Fruit fly (Drosophila melanogaster) whole organism, embryonic: ENCODE data around the gene CG17778.

Experiments used
- Abd-B ChIP-seq: fragments of 200-800 bp; sonication (Bioruptor generic); optimal IDR thresholded peaks from 2 replicates; lab custom pipeline; 2018; ENCODE audit warnings: missing biosample characterization, mild to moderate bottlenecking, missing genetic modification characterization, moderate library complexity
- CG10267 ChIP-seq: fragments of 200-800 bp; sonication (Bioruptor generic); optimal IDR thresholded peaks from 2 replicates; lab custom pipeline; 2018; ENCODE audit warnings: missing biosample characterization, mild to moderate bottlenecking, missing genetic modification characterization, moderate library complexity
- CG10654 ChIP-seq: fragments of 200-800 bp; sonication (Bioruptor generic); optimal IDR thresholded peaks from 2 replicates; lab custom pipeline; 2016; ENCODE audit warnings: missing biosample characterization, missing genetic modification characterization
- CG14965 ChIP-seq: fragments of 200-800 bp; sonication (Bioruptor generic); optimal IDR thresholded peaks from 2 replicates; lab custom pipeline; 2016; ENCODE audit warnings: missing biosample characterization, missing genetic modification characterization, borderline replicate concordance
- CG15073 ChIP-seq: fragments of 200-800 bp; sonication (Bioruptor generic); optimal IDR thresholded peaks from 2 replicates; lab custom pipeline; 2016; ENCODE audit warnings: missing biosample characterization, missing genetic modification characterization
- CG16779 ChIP-seq: fragments of 200-800 bp; sonication (Bioruptor generic); IDR thresholded peaks from 2 replicates; pipeline ENCODE4 v1.3.6; 2022; ENCODE audit warnings: missing biosample characterization, missing genetic modification characterization
- CG17802 ChIP-seq: fragments of 200-800 bp; sonication (Bioruptor generic); optimal IDR thresholded peaks from 2 replicates; lab custom pipeline; 2018; ENCODE audit warnings: missing biosample characterization, mild to moderate bottlenecking, missing genetic modification characterization, moderate library complexity
- CG32772 ChIP-seq: fragments of 200-800 bp; sonication (Bioruptor generic); IDR thresholded peaks from 2 replicates; pipeline ENCODE4 v1.3.6; 2022; ENCODE audit warnings: missing biosample characterization, missing genetic modification characterization
- CG34224 ChIP-seq: fragments of 200-800 bp; sonication (Bioruptor generic); IDR thresholded peaks from 3 replicates; pipeline ENCODE4 v1.3.6; 2022; ENCODE audit warnings: missing biosample characterization, missing genetic modification characterization; ENCODE audit not compliant: partially characterized antibody
- CG6683 ChIP-seq: fragments of 200-800 bp; sonication (Bioruptor generic); optimal IDR thresholded peaks from 2 replicates; lab custom pipeline; 2017; ENCODE audit warnings: missing biosample characterization, mild to moderate bottlenecking, missing genetic modification characterization, missing genetic modification reagents
- CG6813 ChIP-seq: fragments of 200-800 bp; sonication (Bioruptor generic); optimal IDR thresholded peaks from 2 replicates; lab custom pipeline; 2017; ENCODE audit warnings: missing biosample characterization, missing genetic modification characterization, mild to moderate bottlenecking, moderate library complexity, missing genetic modification reagents
- CG8089 ChIP-seq: fragments of 200-800 bp; sonication (Bioruptor generic); optimal IDR thresholded peaks from 3 replicates; lab custom pipeline; 2016; ENCODE audit warnings: missing biosample characterization, missing genetic modification characterization
- CG9727 ChIP-seq: fragments of 200-800 bp; sonication (Bioruptor generic); optimal IDR thresholded peaks from 3 replicates; lab custom pipeline; 2017; ENCODE audit warnings: missing biosample characterization, mild to moderate bottlenecking, missing genetic modification characterization
- CHES-1-like ChIP-seq: fragments of 200-800 bp; sonication (Bioruptor generic); optimal IDR thresholded peaks from 2 replicates; lab custom pipeline; 2016; ENCODE audit warnings: missing biosample characterization, missing genetic modification characterization
- Deaf1 ChIP-seq: fragments of 200-800 bp; optimal IDR thresholded peaks from 3 replicates; lab custom pipeline; 2019; ENCODE audit warnings: missing biosample characterization, mild to moderate bottlenecking, missing genetic modification characterization, moderate library complexity
- Dek ChIP-seq: fragments of 200-800 bp; sonication (Bioruptor generic); optimal IDR thresholded peaks from 3 replicates; lab custom pipeline; 2019; ENCODE audit warnings: missing biosample characterization, mild to moderate bottlenecking, missing genetic modification characterization, moderate library complexity
- Ets97D ChIP-seq: fragments of 200-800 bp; sonication (Bioruptor generic); optimal IDR thresholded peaks from 3 replicates; lab custom pipeline; 2016; ENCODE audit warnings: missing biosample characterization, missing genetic modification characterization
- Fer1 ChIP-seq: fragments of 200-800 bp; sonication (Bioruptor generic); optimal IDR thresholded peaks from 2 replicates; lab custom pipeline; 2017; ENCODE audit warnings: missing biosample characterization, mild to moderate bottlenecking, missing genetic modification characterization
- H2.0 ChIP-seq: fragments of 200-800 bp; sonication (Bioruptor generic); IDR thresholded peaks from 2 replicates; pipeline ENCODE4 v1.3.6; 2022; ENCODE audit warnings: missing biosample characterization, missing genetic modification characterization
- Hmx ChIP-seq: fragments of 200-800 bp; sonication (Bioruptor generic); optimal IDR thresholded peaks from 2 replicates; lab custom pipeline; 2016; ENCODE audit warnings: missing biosample characterization, missing genetic modification characterization
- Hr78 ChIP-seq, 2 experiments: fragments of 200-800 bp in 1 of 2; fragments of >200 bp in 1 of 2; sonication (Bioruptor generic) in 1 of 2; optimal IDR thresholded peaks; 2 replicates each; lab custom pipeline; 2017 to 2019; ENCODE audit warnings: missing biosample characterization in 2 of 2, missing genetic modification characterization in 2 of 2, mild to moderate bottlenecking in 1 of 2, moderate library complexity in 1 of 2
- Jarid2 ChIP-seq: fragments of 200-800 bp; sonication (Bioruptor generic); optimal IDR thresholded peaks from 3 replicates; lab custom pipeline; 2017; ENCODE audit warnings: mild to moderate bottlenecking, missing biosample characterization, missing genetic modification reagents, missing genetic modification characterization
- Lpt ChIP-seq: fragments of >200 bp; optimal IDR thresholded peaks from 2 replicates; lab custom pipeline; 2018; ENCODE audit warnings: missing biosample characterization, missing genetic modification characterization
- MBD-R2 ChIP-seq: fragments of 200-800 bp; sonication (Bioruptor generic); IDR thresholded peaks from 2 replicates; pipeline ENCODE4 v1.3.6; 2022; ENCODE audit warnings: missing biosample characterization, missing genetic modification characterization
- Myb ChIP-seq: fragments of 200-800 bp; sonication (Bioruptor generic); optimal IDR thresholded peaks from 2 replicates; lab custom pipeline; 2016; ENCODE audit warnings: missing biosample characterization, missing genetic modification characterization
- NfI ChIP-seq: fragments of 200-800 bp; sonication (Bioruptor generic); optimal IDR thresholded peaks from 3 replicates; lab custom pipeline; 2018; ENCODE audit warnings: missing biosample characterization, mild to moderate bottlenecking, missing genetic modification characterization, moderate library complexity
- Optix ChIP-seq: fragments of 200-800 bp; sonication (Bioruptor generic); IDR thresholded peaks from 3 replicates; pipeline ENCODE4 v1.3.6; 2022; ENCODE audit warnings: missing biosample characterization, missing genetic modification characterization
- az2 ChIP-seq: fragments of 200-800 bp; sonication (Bioruptor generic); optimal IDR thresholded peaks from 3 replicates; lab custom pipeline; 2016; ENCODE audit warnings: missing biosample characterization, missing genetic modification characterization
- bab2 ChIP-seq: fragments of 200-800 bp; sonication (Bioruptor generic); optimal IDR thresholded peaks from 2 replicates; lab custom pipeline; 2016; ENCODE audit warnings: missing biosample characterization, missing genetic modification characterization
- dimm ChIP-seq: fragments of 200-800 bp; sonication (Bioruptor generic); IDR thresholded peaks from 2 replicates; pipeline ENCODE4 v1.3.6; 2022; ENCODE audit warnings: missing biosample characterization, missing genetic modification characterization
- disco-r ChIP-seq: fragments of 200-800 bp; sonication (Bioruptor generic); optimal IDR thresholded peaks from 2 replicates; lab custom pipeline; 2016; ENCODE audit warnings: missing biosample characterization, missing genetic modification characterization
- dmrt99B ChIP-seq: fragments of 200-800 bp; sonication (Bioruptor generic); optimal IDR thresholded peaks from 2 replicates; lab custom pipeline; 2018; ENCODE audit warnings: missing biosample characterization, mild to moderate bottlenecking, missing genetic modification characterization, moderate library complexity
- gcm2 ChIP-seq: fragments of 200-800 bp; sonication (Bioruptor generic); optimal IDR thresholded peaks from 2 replicates; lab custom pipeline; 2016; ENCODE audit warnings: missing biosample characterization, missing genetic modification characterization
- gem ChIP-seq: fragments of 200-800 bp; sonication (Bioruptor generic); optimal IDR thresholded peaks from 2 replicates; lab custom pipeline; 2019; ENCODE audit warnings: missing biosample characterization, mild to moderate bottlenecking, missing genetic modification characterization, moderate library complexity
- ham ChIP-seq: fragments of 200-800 bp; sonication (Bioruptor generic); IDR thresholded peaks from 2 replicates; pipeline ENCODE4 v1.3.6; 2022; ENCODE audit warnings: missing biosample characterization, missing genetic modification characterization
- hb ChIP-seq: fragments of 200-800 bp; sonication (Bioruptor generic); IDR thresholded peaks from 3 replicates; pipeline ENCODE4 v1.3.6; 2022; ENCODE audit warnings: missing biosample characterization, missing genetic modification characterization; ENCODE audit not compliant: partially characterized antibody
- ken ChIP-seq: fragments of 200-800 bp; sonication (Bioruptor generic); IDR thresholded peaks from 3 replicates; pipeline ENCODE4 v1.3.6; 2022; ENCODE audit warnings: missing biosample characterization, missing genetic modification characterization
- lbe ChIP-seq: fragments of 200-800 bp; sonication (Bioruptor generic); optimal IDR thresholded peaks from 2 replicates; lab custom pipeline; 2016; ENCODE audit warnings: missing biosample characterization, mild to moderate bottlenecking, missing genetic modification characterization
- luna ChIP-seq: fragments of 200-800 bp; sonication (Bioruptor generic); optimal IDR thresholded peaks from 2 replicates; lab custom pipeline; 2016; ENCODE audit warnings: missing biosample characterization, missing genetic modification characterization
- maf-S ChIP-seq: fragments of 200-800 bp; sonication (Bioruptor generic); optimal IDR thresholded peaks from 2 replicates; lab custom pipeline; 2016; ENCODE audit warnings: missing biosample characterization, missing genetic modification characterization
- nerfin-2 ChIP-seq: fragments of 200-800 bp; sonication (Bioruptor generic); IDR thresholded peaks from 2 replicates; pipeline ENCODE4 v1.3.6; 2022; ENCODE audit warnings: missing biosample characterization, missing genetic modification characterization; ENCODE audit not compliant: partially characterized antibody
- odd ChIP-seq: fragments of 200-800 bp; sonication (Bioruptor generic); optimal IDR thresholded peaks from 2 replicates; lab custom pipeline; 2017; ENCODE audit warnings: missing biosample characterization, mild to moderate bottlenecking, missing genetic modification characterization
- onecut ChIP-seq: fragments of 200-800 bp; sonication (Bioruptor generic); IDR thresholded peaks from 2 replicates; pipeline ENCODE4 v1.3.6; 2022; ENCODE audit warnings: missing biosample characterization, missing genetic modification characterization
- phol ChIP-seq: fragments of 200-800 bp; sonication (Bioruptor generic); optimal IDR thresholded peaks from 3 replicates; lab custom pipeline; 2018; ENCODE audit warnings: missing biosample characterization, mild to moderate bottlenecking, missing genetic modification characterization, moderate library complexity
- pros ChIP-seq: fragments of 200-800 bp; sonication (Bioruptor generic); optimal IDR thresholded peaks from 3 replicates; lab custom pipeline; 2019; ENCODE audit warnings: missing biosample characterization, mild to moderate bottlenecking, missing genetic modification characterization, moderate library complexity
- row ChIP-seq: fragments of 200-800 bp; sonication (Bioruptor generic); IDR thresholded peaks from 3 replicates; pipeline ENCODE4 v1.3.6; 2022; ENCODE audit warnings: missing biosample characterization, missing genetic modification characterization
- scrt ChIP-seq: fragments of 200-800 bp; sonication (Bioruptor generic); optimal IDR thresholded peaks from 2 replicates; lab custom pipeline; 2018; ENCODE audit warnings: missing biosample characterization, mild to moderate bottlenecking, missing genetic modification characterization, moderate library complexity
- slp2 ChIP-seq: fragments of 200-800 bp; sonication (Bioruptor generic); optimal IDR thresholded peaks from 2 replicates; lab custom pipeline; 2016; ENCODE audit warnings: missing biosample characterization, missing genetic modification characterization
- trh ChIP-seq: fragments of 200-800 bp; sonication (Bioruptor generic); optimal IDR thresholded peaks from 2 replicates; lab custom pipeline; 2016; ENCODE audit warnings: missing biosample characterization, missing genetic modification characterization
- zf30C ChIP-seq: fragments of 200-800 bp; sonication (Bioruptor generic); optimal IDR thresholded peaks from 3 replicates; lab custom pipeline; 2018; ENCODE audit warnings: missing biosample characterization, mild to moderate bottlenecking, missing genetic modification characterization

Gene CG17778

dm6 chrX:526479-527071 is 32.2 kb downstream of the CG17778 start (continued):
- peak; percentile 24 for TF ChIP-seq CG10654 (GFP tag; lab: Kevin White, UChicago)
- no peak for TF ChIP-seq nerfin-2 (GFP tag; lab: Robert Waterston, UW)
- TF ChIP-seq Jarid2 (GFP tag; lab: Kevin White, UChicago): no peak
- TF ChIP-seq gcm2 (GFP tag; lab: Kevin White, UChicago): no peak
- TF ChIP-seq CG32772 (GFP tag; lab: Robert Waterston, UW): no peak
- peak; percentile 92 for TF ChIP-seq CG9727 (GFP tag; lab: Kevin White, UChicago)
- no peak for TF ChIP-seq Abd-B (GFP tag; lab: Kevin White, UChicago)
- no peak for TF ChIP-seq CG16779 (GFP tag; lab: Robert Waterston, UW)
- TF ChIP-seq CG6813: peak; percentile 65
- TF ChIP-seq NfI: no peak
- peak; percentile 43 for TF ChIP-seq az2 (GFP tag; lab: Kevin White, UChicago)
- TF ChIP-seq Lpt (GFP tag; lab: Kevin White, UChicago): no peak
- peak; percentile 46 for TF ChIP-seq Deaf1
- TF ChIP-seq Optix: peak; percentile 49; the same call in 1 of the 3 replicates
- TF ChIP-seq trh (GFP tag; lab: Kevin White, UChicago): no peak
- TF ChIP-seq scrt (GFP tag; lab: Kevin White, UChicago): no peak
- peak; percentile 61 for TF ChIP-seq row (GFP tag; lab: Robert Waterston, UW)
- TF ChIP-seq bab2 (GFP tag; lab: Kevin White, UChicago): peak; percentile 46
- no peak for TF ChIP-seq Myb (GFP tag; lab: Kevin White, UChicago)
- TF ChIP-seq ham (GFP tag; lab: Robert Waterston, UW): no peak
- peak; percentile 74 for TF ChIP-seq phol
- no peak for TF ChIP-seq disco-r (GFP tag; lab: Kevin White, UChicago)
- TF ChIP-seq onecut: peak; percentile 48
- no peak for TF ChIP-seq odd
- TF ChIP-seq CG15073 (GFP tag; lab: Kevin White, UChicago): no peak
- TF ChIP-seq lbe (GFP tag; lab: Kevin White, UChicago): no peak
- TF ChIP-seq gem (tag; lab: Kevin White, UChicago): peak; percentile 75
- TF ChIP-seq CG14965: no peak
- no peak for TF ChIP-seq Ets97D
- peak; percentile 13 for TF ChIP-seq dmrt99B
- TF ChIP-seq H2.0 (GFP tag; lab: Robert Waterston, UW): no peak
- no peak for TF ChIP-seq maf-S
- peak; percentile 75 for TF ChIP-seq pros
- TF ChIP-seq zf30C (GFP tag; lab: Kevin White, UChicago): peak; percentile 95
- no peak for TF ChIP-seq hb (GFP tag; lab: Robert Waterston, UW)
- no peak for TF ChIP-seq Dek (tag; lab: Kevin White, UChicago)
- peak; percentile 67 for TF ChIP-seq CG8089 (GFP tag; lab: Kevin White, UChicago)
- TF ChIP-seq Fer1 (GFP tag; lab: Kevin White, UChicago): no peak
- peak; percentile 31 for TF ChIP-seq CHES-1-like (GFP tag; lab: Kevin White, UChicago)
- TF ChIP-seq Hmx (GFP tag; lab: Kevin White, UChicago): no peak
- TF ChIP-seq CG10267 (tag; lab: Kevin White, UChicago): peak; percentile 76
- TF ChIP-seq Hr78 (GFP tag; optimal IDR thresholded peaks at IDR 0.05; lab: Kevin White, UChicago): no peak
- peak; percentile 55 for TF ChIP-seq slp2 (GFP tag; lab: Kevin White, UChicago)
- TF ChIP-seq CG34224 (GFP tag; lab: Robert Waterston, UW): no peak
- TF ChIP-seq CG6683 (GFP tag; lab: Kevin White, UChicago): no peak
- TF ChIP-seq luna: no peak
- TF ChIP-seq MBD-R2: no peak
- peak; percentile 38; the same call in 1 of the 3 replicates for TF ChIP-seq ken (GFP tag; lab: Robert Waterston, UW)
- no peak for TF ChIP-seq CG17802 (tag; lab: Kevin White, UChicago)
- no peak for TF ChIP-seq dimm (GFP tag; lab: Robert Waterston, UW)
